Worm (Caenorhabditis elegans) whole organism, L2 larva: ENCODE data around the gene srh-251.

Source experiments
- alr-1 ChIP-seq: fragments of 150-350 bp; optimal IDR thresholded peaks from 2 replicates; lab custom pipeline; 2014; ENCODE audit warnings: missing biosample characterization, missing genetic modification characterization
- ceh-82 ChIP-seq: fragments of 150-350 bp; optimal IDR thresholded peaks from 2 replicates; lab custom pipeline; 2014; ENCODE audit warnings: missing biosample characterization, missing genetic modification characterization
- dmd-4 ChIP-seq: sonication (generic microtip); optimal IDR thresholded peaks from 2 replicates; lab custom pipeline; 2017; ENCODE audit warnings: missing biosample characterization, missing genetic modification characterization
- egl-27 ChIP-seq: sonication (generic microtip); optimal IDR thresholded peaks from 3 replicates; lab custom pipeline; 2017; ENCODE audit warnings: missing biosample characterization, missing genetic modification reagents, missing genetic modification characterization
- fos-1 ChIP-seq: fragments of 150-350 bp; optimal IDR thresholded peaks from 2 replicates; lab custom pipeline; 2014; ENCODE audit warnings: missing biosample characterization, missing genetic modification characterization
- gmeb-1 ChIP-seq: fragments of 150-350 bp; optimal IDR thresholded peaks from 2 replicates; lab custom pipeline; 2014; ENCODE audit warnings: missing biosample characterization, missing genetic modification characterization
- lsy-2 ChIP-seq, 2 experiments: fragments of 150-350 bp in 1 of 2; sonication (generic microtip) in 1 of 2; optimal IDR thresholded peaks; 2 replicates each; lab custom pipeline; 2014 to 2017; ENCODE audit warnings: missing biosample characterization in 2 of 2, missing genetic modification characterization in 2 of 2
- nhr-11 ChIP-seq: fragments of 150-350 bp; optimal IDR thresholded peaks from 2 replicates; lab custom pipeline; 2014; ENCODE audit warnings: missing biosample characterization, missing genetic modification characterization
- nhr-77 ChIP-seq: fragments of 150-350 bp; optimal IDR thresholded peaks from 2 replicates; lab custom pipeline; 2014; ENCODE audit warnings: missing biosample characterization, missing genetic modification characterization
- unc-62 ChIP-seq: fragments of 150-350 bp; optimal IDR thresholded peaks from 2 replicates; lab custom pipeline; 2014; ENCODE audit warnings: missing biosample characterization, missing genetic modification reagents, missing genetic modification characterization
- zag-1 ChIP-seq: fragments of 150-350 bp; optimal IDR thresholded peaks from 2 replicates; lab custom pipeline; 2014; ENCODE audit warnings: missing biosample characterization, missing genetic modification characterization

- TF ChIP-seq unc-62 (no peak), nhr-11 (tag; lab: Kevin White, UChicago) (no peak), lsy-2 (tag; optimal IDR thresholded peaks at IDR 0.05; lab: Kevin White, UChicago) (no peak), gmeb-1 (tag; lab: Kevin White, UChicago) (no peak), nhr-77 (no peak), fos-1 (no peak), zag-1 (tag; lab: Kevin White, UChicago) (no peak), dmd-4 (tag; lab: Kevin White, UChicago) (no peak), alr-1 (tag; lab: Kevin White, UChicago) (no peak), egl-27 (tag; lab: Kevin White, UChicago) (no peak), ceh-82 (tag; lab: Kevin White, UChicago) (no peak)
These were observed 40.4 kb downstream of the srh-251 start, which contains the start of gene clec-228 for ce11 chrV:15339363-15339762.
